Worm (Caenorhabditis elegans) whole organism, L1 larva: ENCODE measurements around the gene Y55B1BL.1.

Experiments used
- C16A3.4 ChIP-seq: fragments of 150-350 bp; optimal IDR thresholded peaks from 2 replicates; lab custom pipeline; 2014; ENCODE audit warnings: missing biosample characterization, missing genetic modification characterization
- Y116A8C.19 ChIP-seq: sonication (generic microtip); optimal IDR thresholded peaks from 2 replicates; lab custom pipeline; 2016; ENCODE audit warnings: missing compliant biosample characterization, missing genetic modification characterization, borderline replicate concordance
- alr-1 ChIP-seq: fragments of 200-800 bp; sonication (Bioruptor generic); optimal IDR thresholded peaks from 2 replicates; lab custom pipeline; 2018; ENCODE audit warnings: borderline replicate concordance, mild to moderate bottlenecking, missing genetic modification characterization, missing compliant biosample characterization
- blmp-1 ChIP-seq: fragments of 150-350 bp; optimal IDR thresholded peaks from 2 replicates; lab custom pipeline; 2014; ENCODE audit warnings: missing biosample characterization, missing genetic modification characterization
- ceh-63 ChIP-seq: fragments of 200-800 bp; sonication (Bioruptor generic); optimal IDR thresholded peaks from 2 replicates; lab custom pipeline; 2018; ENCODE audit warnings: mild to moderate bottlenecking, missing genetic modification characterization, missing compliant biosample characterization
- ceh-8 ChIP-seq: fragments of 200-800 bp; sonication (Bioruptor generic); optimal IDR thresholded peaks from 2 replicates; lab custom pipeline; 2018; ENCODE audit warnings: mild to moderate bottlenecking, missing genetic modification characterization, moderate library complexity, missing compliant biosample characterization
- ceh-90 ChIP-seq: sonication (generic microtip); optimal IDR thresholded peaks from 2 replicates; lab custom pipeline; 2016; ENCODE audit warnings: missing genetic modification characterization, missing compliant biosample characterization
- dpl-1 ChIP-seq, 3 experiments: fragments of 150-350 bp in 2 of 3; sonication (generic microtip) in 1 of 3; optimal IDR thresholded peaks; 2 replicates each; lab custom pipeline; 2014 to 2017; ENCODE audit warnings: missing biosample characterization in 3 of 3, missing genetic modification characterization in 3 of 3, missing genetic modification reagents in 3 of 3
- efl-3 ChIP-seq: fragments of 200-800 bp; sonication (Bioruptor generic); optimal IDR thresholded peaks from 2 replicates; lab custom pipeline; 2018; ENCODE audit warnings: mild to moderate bottlenecking, missing genetic modification characterization, missing compliant biosample characterization
- fkh-10 ChIP-seq: sonication (generic microtip); optimal IDR thresholded peaks from 2 replicates; lab custom pipeline; 2017; ENCODE audit warnings: missing biosample characterization, missing genetic modification reagents, missing genetic modification characterization
- fkh-8 ChIP-seq: sonication (generic microtip); optimal IDR thresholded peaks from 2 replicates; lab custom pipeline; 2016; ENCODE audit warnings: mild to moderate bottlenecking, missing genetic modification characterization, missing compliant biosample characterization
- fos-1 ChIP-seq: fragments of 150-350 bp; optimal IDR thresholded peaks from 2 replicates; lab custom pipeline; 2014; ENCODE audit warnings: missing biosample characterization, missing genetic modification characterization
- hlh-4 ChIP-seq: sonication (generic microtip); optimal IDR thresholded peaks from 2 replicates; lab custom pipeline; 2016; ENCODE audit warnings: mild to moderate bottlenecking, missing genetic modification characterization, missing compliant biosample characterization
- hpl-2 ChIP-seq: fragments of 150-350 bp; optimal IDR thresholded peaks from 2 replicates; lab custom pipeline; 2014; ENCODE audit warnings: missing biosample characterization, missing genetic modification reagents, missing genetic modification characterization
- isw-1 ChIP-seq: fragments of 200-800 bp; sonication (Bioruptor generic); IDR thresholded peaks from 2 replicates; pipeline ENCODE4 v1.3.6; 2022; ENCODE audit warnings: missing genetic modification characterization, missing compliant biosample characterization
- lin-13 ChIP-seq: fragments of 150-350 bp; optimal IDR thresholded peaks from 2 replicates; lab custom pipeline; 2014; ENCODE audit warnings: missing biosample characterization, missing genetic modification reagents, missing genetic modification characterization
- lin-15B ChIP-seq: fragments of 150-350 bp; sonication (generic microtip); optimal IDR thresholded peaks from 3 replicates; lab custom pipeline; 2014; ENCODE audit warnings: missing biosample characterization, missing genetic modification characterization
- lin-35 ChIP-seq, 2 experiments: fragments of 150-350 bp; optimal IDR thresholded peaks; 2 replicates each; lab custom pipeline; 2014; ENCODE audit warnings: missing biosample characterization in 2 of 2, missing genetic modification characterization in 2 of 2, missing genetic modification reagents in 2 of 2
- lin-39 ChIP-seq: fragments of 150-350 bp; optimal IDR thresholded peaks from 2 replicates; lab custom pipeline; 2014; ENCODE audit warnings: missing biosample characterization, missing genetic modification reagents, missing genetic modification characterization
- lsy-2 ChIP-seq, 2 experiments: fragments of 150-350 bp; optimal IDR thresholded peaks; 2 replicates each; lab custom pipeline; 2014; ENCODE audit warnings: missing biosample characterization in 2 of 2, missing genetic modification characterization in 2 of 2
- mab-9 ChIP-seq: fragments of 200-800 bp; sonication (Bioruptor generic); IDR thresholded peaks from 2 replicates; pipeline ENCODE4 v1.3.6; 2022; ENCODE audit warnings: missing genetic modification reagents, missing genetic modification characterization, missing compliant biosample characterization
- mdl-1 ChIP-seq, 2 experiments: fragments of 150-350 bp; optimal IDR thresholded peaks; 2 replicates each; lab custom pipeline; 2014 to 2017; ENCODE audit warnings: missing biosample characterization in 2 of 2, missing genetic modification characterization in 2 of 2, inconsistent platforms in 1 of 2
- mep-1 ChIP-seq: fragments of 150-350 bp; optimal IDR thresholded peaks from 2 replicates; lab custom pipeline; 2014; ENCODE audit warnings: missing biosample characterization, missing genetic modification characterization
- nhr-11 ChIP-seq: fragments of 150-350 bp; optimal IDR thresholded peaks from 2 replicates; lab custom pipeline; 2014; ENCODE audit warnings: missing biosample characterization, missing genetic modification characterization
- nhr-20 ChIP-seq: sonication (generic microtip); optimal IDR thresholded peaks from 2 replicates; lab custom pipeline; 2016; ENCODE audit warnings: mild to moderate bottlenecking, missing genetic modification characterization, missing compliant biosample characterization
- nhr-47 ChIP-seq: sonication (generic microtip); optimal IDR thresholded peaks from 2 replicates; lab custom pipeline; 2016; ENCODE audit warnings: mild to moderate bottlenecking, missing genetic modification characterization, moderate library complexity, missing compliant biosample characterization
- nhr-76 ChIP-seq: sonication (generic microtip); optimal IDR thresholded peaks from 2 replicates; lab custom pipeline; 2017; ENCODE audit warnings: missing biosample characterization, missing genetic modification characterization
- nhr-77 ChIP-seq: fragments of 150-350 bp; optimal IDR thresholded peaks from 2 replicates; lab custom pipeline; 2014; ENCODE audit warnings: missing biosample characterization, missing genetic modification characterization
- nhr-84 ChIP-seq: sonication (generic microtip); optimal IDR thresholded peaks from 2 replicates; lab custom pipeline; 2017; ENCODE audit warnings: missing biosample characterization, missing genetic modification characterization
- nhr-85 ChIP-seq: sonication (generic microtip); peaks from one replicate; lab custom pipeline; 2016; ENCODE audit warnings: missing genetic modification characterization, inconsistent platforms, missing compliant biosample characterization
- nhr-90 ChIP-seq: sonication (generic microtip); optimal IDR thresholded peaks from 2 replicates; lab custom pipeline; 2016; ENCODE audit warnings: mild to moderate bottlenecking, missing genetic modification characterization, missing compliant biosample characterization; ENCODE audit not compliant: poor library complexity
- pag-3 ChIP-seq: sonication (generic microtip); optimal IDR thresholded peaks from 2 replicates; lab custom pipeline; 2017; ENCODE audit warnings: missing genetic modification characterization, mild to moderate bottlenecking, missing compliant biosample characterization, antibody characterized with exemption, borderline replicate concordance; ENCODE audit not compliant: insufficient read depth
- pax-3 ChIP-seq: fragments of 200-800 bp; sonication (Bioruptor generic); optimal IDR thresholded peaks from 2 replicates; lab custom pipeline; 2018; ENCODE audit warnings: mild to moderate bottlenecking, missing genetic modification characterization, moderate library complexity, missing compliant biosample characterization
- rnt-1 ChIP-seq: sonication (generic microtip); optimal IDR thresholded peaks from 2 replicates; lab custom pipeline; 2016; ENCODE audit warnings: mild to moderate bottlenecking, missing genetic modification characterization, moderate library complexity, missing compliant biosample characterization
- skn-1 ChIP-seq: fragments of 150-350 bp; optimal IDR thresholded peaks from 2 replicates; lab custom pipeline; 2014; ENCODE audit warnings: missing biosample characterization, missing genetic modification characterization
- snpc-4 ChIP-seq: fragments of 150-350 bp; optimal IDR thresholded peaks from 2 replicates; lab custom pipeline; 2014; ENCODE audit warnings: missing biosample characterization, missing genetic modification characterization
- sup-37 ChIP-seq: fragments of 200-800 bp; sonication (Bioruptor generic); optimal IDR thresholded peaks from 2 replicates; lab custom pipeline; 2018; ENCODE audit warnings: mild to moderate bottlenecking, missing genetic modification characterization, missing compliant biosample characterization
- swsn-7 ChIP-seq: sonication (generic microtip); optimal IDR thresholded peaks from 2 replicates; lab custom pipeline; 2016; ENCODE audit warnings: missing genetic modification characterization, missing compliant biosample characterization
- tbx-2 ChIP-seq: sonication (generic microtip); optimal IDR thresholded peaks from 2 replicates; lab custom pipeline; 2016; ENCODE audit warnings: missing genetic modification characterization, missing compliant biosample characterization
- tlp-1 ChIP-seq: fragments of 150-350 bp; optimal IDR thresholded peaks from 2 replicates; lab custom pipeline; 2014; ENCODE audit warnings: missing biosample characterization, missing genetic modification characterization
- unc-130 ChIP-seq: fragments of 150-350 bp; optimal IDR thresholded peaks from 2 replicates; lab custom pipeline; 2017; ENCODE audit warnings: missing biosample characterization, missing genetic modification characterization, inconsistent platforms
- unc-30 ChIP-seq: sonication (generic microtip); optimal IDR thresholded peaks from 2 replicates; lab custom pipeline; 2017; ENCODE audit warnings: missing biosample characterization, missing genetic modification characterization
- unc-62 ChIP-seq: fragments of 150-350 bp; optimal IDR thresholded peaks from 2 replicates; lab custom pipeline; 2014; ENCODE audit warnings: missing biosample characterization, missing genetic modification reagents, missing genetic modification characterization
- unc-98 ChIP-seq: fragments of 200-800 bp; sonication (Bioruptor generic); IDR thresholded peaks from 2 replicates; pipeline ENCODE4 v1.3.6; 2022; ENCODE audit warnings: missing genetic modification characterization, missing compliant biosample characterization
- vab-15 ChIP-seq: sonication (generic microtip); optimal IDR thresholded peaks from 2 replicates; lab custom pipeline; 2017; ENCODE audit warnings: missing genotype, mild to moderate bottlenecking, missing genetic modification characterization, missing compliant biosample characterization
- xbp-1 ChIP-seq: sonication (generic microtip); optimal IDR thresholded peaks from 2 replicates; lab custom pipeline; 2016; ENCODE audit warnings: missing genetic modification characterization, missing compliant biosample characterization
- zip-4 ChIP-seq: fragments of 200-800 bp; sonication (Bioruptor generic); optimal IDR thresholded peaks from 2 replicates; lab custom pipeline; 2018; ENCODE audit warnings: mild to moderate bottlenecking, missing genetic modification characterization, moderate library complexity, missing compliant biosample characterization
- ztf-11 ChIP-seq, 2 experiments: sonication (generic microtip); optimal IDR thresholded peaks; 2 replicates each; lab custom pipeline; 2016 to 2017; ENCODE audit warnings: missing genetic modification characterization in 2 of 2, missing biosample characterization in 1 of 2, missing compliant biosample characterization in 1 of 2
- ztf-4 ChIP-seq: fragments of 150-350 bp; optimal IDR thresholded peaks from 2 replicates; lab custom pipeline; 2014; ENCODE audit warnings: missing biosample characterization, missing genetic modification characterization

The Y55B1BL.1 gene

ce11 chrIII:356906-357901 lies 45.0 kb upstream of the Y55B1BL.1 start (continued):
- no peak for TF ChIP-seq tbx-2 (tag; lab: Kevin White, UChicago)
- TF ChIP-seq swsn-7 (tag; lab: Kevin White, UChicago), result no peak
- no peak for TF ChIP-seq nhr-47 (tag; lab: Kevin White, UChicago)
- no peak for TF ChIP-seq skn-1
- peak; percentile 14 for TF ChIP-seq mep-1 (tag; lab: Kevin White, UChicago)
- no peak for TF ChIP-seq lin-39 (tag; lab: Kevin White, UChicago)
- TF ChIP-seq pax-3 (tag; lab: Kevin White, UChicago), result no peak
- no peak for TF ChIP-seq lin-13 (GFP tag; lab: Kevin White, UChicago)
- TF ChIP-seq fkh-10 (GFP tag; lab: Kevin White, UChicago), result no peak
- no peak for TF ChIP-seq dpl-1 (GFP tag; optimal IDR thresholded peaks at IDR 0.05; lab: Kevin White, UChicago)
- TF ChIP-seq efl-3 (GFP tag; lab: Kevin White, UChicago), result no peak
- no peak for TF ChIP-seq ceh-63
- no peak for TF ChIP-seq hlh-4 (tag; lab: Kevin White, UChicago)
- no peak for TF ChIP-seq xbp-1 (tag; lab: Kevin White, UChicago)
- TF ChIP-seq tlp-1 (tag; lab: Kevin White, UChicago), result no peak
- TF ChIP-seq nhr-90 (tag; lab: Kevin White, UChicago), result no peak
- no peak for TF ChIP-seq pag-3 (tag; lab: Kevin White, UChicago)
- TF ChIP-seq unc-98 (GFP tag; lab: Robert Waterston, UW), result no peak
- TF ChIP-seq alr-1 (tag; lab: Kevin White, UChicago), result no peak
- no peak for TF ChIP-seq fkh-8
- no peak for TF ChIP-seq unc-130
- no peak for TF ChIP-seq vab-15
- TF ChIP-seq lin-15B (tag; lab: Kevin White, UChicago), result no peak
- TF ChIP-seq nhr-76 (tag; lab: Kevin White, UChicago), result no peak
- no peak for TF ChIP-seq unc-62 (GFP tag; lab: Kevin White, UChicago)
- no peak for TF ChIP-seq ztf-11 (tag; optimal IDR thresholded peaks at IDR 0.05; lab: Kevin White, UChicago)
- TF ChIP-seq nhr-84 (tag; lab: Kevin White, UChicago), result no peak
- TF ChIP-seq fos-1, result peak; percentile 25
- TF ChIP-seq ztf-4 (tag; lab: Kevin White, UChicago), result no peak
- TF ChIP-seq lsy-2 (tag; optimal IDR thresholded peaks at IDR 0.05; lab: Kevin White, UChicago), result peak in 1 of 2 experiments; percentile 29
- TF ChIP-seq nhr-11 (tag; lab: Kevin White, UChicago), result no peak
- TF ChIP-seq nhr-77 (tag; lab: Kevin White, UChicago), result no peak
- TF ChIP-seq hpl-2 (GFP tag; lab: Kevin White, UChicago), result peak; percentile 24
- TF ChIP-seq mab-9, result no peak
- TF ChIP-seq C16A3.4, result no peak
- TF ChIP-seq sup-37 (GFP tag; lab: Kevin White, UChicago), result no peak
- TF ChIP-seq ceh-8, result no peak
- TF ChIP-seq zip-4 (GFP tag; lab: Kevin White, UChicago), result no peak
- no peak for TF ChIP-seq unc-30 (tag; lab: Kevin White, UChicago)
- peak; percentile 56 for TF ChIP-seq nhr-85

- no peak for TF ChIP-seq nhr-20
- no peak for TF ChIP-seq blmp-1 (tag; lab: Kevin White, UChicago)
- no peak for TF ChIP-seq mdl-1 (tag; optimal IDR thresholded peaks at IDR 0.05; lab: Kevin White, UChicago)
- no peak for TF ChIP-seq ceh-90 (tag; lab: Kevin White, UChicago)
- no peak for TF ChIP-seq snpc-4 (tag; lab: Kevin White, UChicago)
- TF ChIP-seq Y116A8C.19 (tag; lab: Kevin White, UChicago), result no peak
- TF ChIP-seq lin-39 (tag; lab: Kevin White, UChicago), result no peak
- TF ChIP-seq rnt-1 (tag; lab: Kevin White, UChicago), result no peak
- TF ChIP-seq fos-1, result no peak
- TF ChIP-seq vab-15, result no peak
- TF ChIP-seq isw-1, result no peak
- no peak for TF ChIP-seq lin-35 (GFP tag; optimal IDR thresholded peaks at IDR 0.05; lab: Kevin White, UChicago)
Observed at ce11 chrIII:358106-358505, 44.1 kb upstream of the Y55B1BL.1 start.
